Worm (Caenorhabditis elegans) whole organism, midembryonic: ENCODE measurements around the gene fbxa-72.

Source experiments
- T22C8.4 ChIP-seq: fragments of 200-800 bp; sonication (Bioruptor generic); IDR thresholded peaks from 2 replicates; pipeline ENCODE4 v1.3.6; 2022; ENCODE audit warnings: missing genetic modification characterization, missing compliant biosample characterization
- flt-1 ChIP-seq: fragments of 200-800 bp; sonication (Bioruptor generic); IDR thresholded peaks from 2 replicates; pipeline ENCODE4 v1.3.6; 2022; ENCODE audit warnings: missing genetic modification characterization, missing compliant biosample characterization
- med-1 ChIP-seq: sonication (generic microtip); optimal IDR thresholded peaks from 2 replicates; lab custom pipeline; 2017; ENCODE audit warnings: missing genetic modification characterization, mild to moderate bottlenecking, missing compliant biosample characterization, antibody characterized with exemption, missing genetic modification reagents; ENCODE audit not compliant: insufficient read depth
- tab-1 ChIP-seq: fragments of 200-800 bp; sonication (Bioruptor generic); IDR thresholded peaks from 2 replicates; pipeline ENCODE4 v1.3.6; 2022; ENCODE audit warnings: missing genetic modification characterization, missing compliant biosample characterization
- ztf-23 ChIP-seq: fragments of 200-800 bp; sonication (Bioruptor generic); IDR thresholded peaks from 2 replicates; pipeline ENCODE4 v1.3.6; 2022; ENCODE audit warnings: missing genetic modification reagents, missing genetic modification characterization, missing compliant biosample characterization
- ztf-29 ChIP-seq: fragments of 200-800 bp; sonication (Bioruptor generic); IDR thresholded peaks from 2 replicates; pipeline ENCODE4 v1.3.6; 2022; ENCODE audit warnings: missing genetic modification reagents, missing genetic modification characterization, missing compliant biosample characterization

- TF ChIP-seq ztf-29 (GFP tag; lab: Robert Waterston, UW) (no peak), T22C8.4 (GFP tag; lab: Robert Waterston, UW) (no peak), tab-1 (GFP tag; lab: Robert Waterston, UW) (no peak), med-1 (GFP tag; lab: Kevin White, UChicago) (no peak), flt-1 (GFP tag; lab: Robert Waterston, UW) (no peak), ztf-23 (GFP tag; lab: Robert Waterston, UW) (no peak)
Observed at ce11 chrV:679663-680062, 3.1 kb upstream of the fbxa-72 start, which contains the start of gene srx-22.
